Worm (Caenorhabditis elegans): ENCODE measurements around the gene srw-82.

- TF ChIP-seq nhr-77 (tag; optimal IDR thresholded peaks at IDR 0.05) = no peak
- no peak for TF ChIP-seq pha-4 (tag; optimal IDR thresholded peaks at IDR 0.05)
- TF ChIP-seq elt-3 (tag; optimal IDR thresholded peaks at IDR 0.05) = no peak
- no peak for TF ChIP-seq nhr-76 (tag; optimal IDR thresholded peaks at IDR 0.05)
- no peak for TF ChIP-seq nhr-12 (tag; optimal IDR thresholded peaks at IDR 0.05)
- no peak for TF ChIP-seq skn-1 (tag; optimal IDR thresholded peaks at IDR 0.05)
- no peak for TF ChIP-seq ama-1 (optimal IDR thresholded peaks at IDR 0.05)
- no peak for TF ChIP-seq eor-1 (tag; optimal IDR thresholded peaks at IDR 0.05)
- no peak for TF ChIP-seq ztf-4 (tag; optimal IDR thresholded peaks at IDR 0.05)
- no peak for TF ChIP-seq jun-1 (tag; optimal IDR thresholded peaks at IDR 0.05)
- no peak for TF ChIP-seq snpc-4 (tag; optimal IDR thresholded peaks at IDR 0.05)
- no peak for TF ChIP-seq zag-1 (tag; optimal IDR thresholded peaks at IDR 0.05)
Measured at ce11 chrV:18389046-18389445, 42.5 kb upstream of the srw-82 start, which contains the start of the genes Y51A2B.4 and Y51A2B.5.

All from whole organism, L3 larva.